Worm (Caenorhabditis elegans): Measurements from ENCODE around the gene C24H11.2.

The C24H11.2 gene

DNA sequence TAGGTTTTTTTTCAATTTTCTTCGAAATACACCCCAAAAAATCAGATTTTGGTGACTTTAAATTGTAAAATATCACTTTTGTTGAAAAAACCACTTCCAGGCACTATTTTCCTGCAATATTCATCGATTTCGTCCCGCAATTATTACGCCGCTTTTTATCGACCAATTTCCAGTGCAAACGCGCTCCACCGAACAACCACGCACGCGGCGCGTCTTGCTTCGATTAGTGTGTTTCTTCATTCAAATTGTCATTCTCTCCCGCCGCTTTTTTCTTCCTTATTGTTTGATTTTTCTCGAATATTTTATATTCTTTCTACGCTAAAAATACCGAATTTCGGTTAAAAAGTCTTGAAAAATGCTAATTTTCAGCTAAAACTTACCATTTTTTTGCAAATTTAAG, 33.5 kb upstream of the C24H11.2 start (continued):
- TF ChIP-seq zfp-2 (tag; optimal IDR thresholded peaks at IDR 0.05) (no peak), dpl-1 (GFP tag; optimal IDR thresholded peaks at IDR 0.05) (peak; percentile 64), nhr-10 (tag; optimal IDR thresholded peaks at IDR 0.05) (no peak), mep-1 (tag; optimal IDR thresholded peaks at IDR 0.05) (peak; percentile 64), ZK546.5 (tag; optimal IDR thresholded peaks at IDR 0.05) (no peak), cey-2 (tag; optimal IDR thresholded peaks at IDR 0.05; ENCODE audit: borderline replicate concordance, insufficient read depth) (no peak), jun-1 (tag; optimal IDR thresholded peaks at IDR 0.05) (no peak), spr-1 (tag; optimal IDR thresholded peaks at IDR 0.05) (no peak), lin-38 (GFP tag; IDR thresholded peaks at IDR 0.05) (peak; percentile 94), zfp-3 (GFP tag; conservative IDR thresholded peaks at IDR 0.05) (no peak), lsy-2 (tag; optimal IDR thresholded peaks at IDR 0.05) (peak in 1 of 2 experiments; percentile 87), egl-43 (GFP tag; IDR thresholded peaks at IDR 0.05) (no peak)

ce11 chrIII:11824580-11824979, 32.4 kb upstream of the C24H11.2 start:
- no peak for TF ChIP-seq hlh-11 (tag; optimal IDR thresholded peaks at IDR 0.05)
- TF ChIP-seq lin-38 (GFP tag; IDR thresholded peaks at IDR 0.05) = peak; percentile 10; the same call in 1 of the 2 replicates
- TF ChIP-seq F26F4.8 (GFP tag; conservative IDR thresholded peaks at IDR 0.05) = no peak
- TF ChIP-seq lin-13 (GFP tag; optimal IDR thresholded peaks at IDR 0.05) = no peak
- TF ChIP-seq arid-1 (GFP tag; conservative IDR thresholded peaks at IDR 0.05) = peak; percentile 32; the same call in 1 of the 2 replicates
- TF ChIP-seq aha-1 (tag) = peak; percentile 53
- no peak for TF ChIP-seq mdl-1 (tag; optimal IDR thresholded peaks at IDR 0.05)
- TF ChIP-seq nhr-11 (tag; optimal IDR thresholded peaks at IDR 0.05) = no peak
- no peak for TF ChIP-seq daf-16 (GFP tag; optimal IDR thresholded peaks at IDR 0.05)
- TF ChIP-seq daf-16 (tag; optimal IDR thresholded peaks at IDR 0.05) = peak; percentile 0

DNA sequence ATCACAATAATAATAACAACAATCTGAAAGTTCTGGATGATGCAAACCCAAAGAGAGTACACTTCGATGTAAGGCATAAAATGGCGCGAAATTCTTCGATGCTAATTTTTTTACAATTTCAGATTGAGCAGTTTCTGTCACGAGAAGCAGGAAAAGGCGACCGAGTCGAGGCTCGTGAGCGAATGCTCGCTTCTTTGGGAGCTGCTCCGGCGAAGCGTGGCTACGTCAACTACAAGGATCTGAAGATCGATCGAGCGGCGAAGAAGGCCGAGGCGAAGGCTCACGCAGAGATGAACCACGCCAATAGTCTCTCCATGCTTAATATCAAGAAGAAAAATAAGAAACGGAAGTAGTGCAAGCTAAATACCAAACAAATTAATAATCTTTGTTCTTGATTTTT, 31.9 kb upstream of the C24H11.2 start:
- TF ChIP-seq arid-1 (GFP tag; conservative IDR thresholded peaks at IDR 0.05) = no peak
- no peak for TF ChIP-seq lin-29 (GFP tag; IDR thresholded peaks at IDR 0.05)
- TF ChIP-seq set-16 (GFP tag; IDR thresholded peaks at IDR 0.05) = peak; percentile 61; the same call in 1 of the 2 replicates
- TF ChIP-seq fos-1 (tag; optimal IDR thresholded peaks at IDR 0.05) = no peak

DNA sequence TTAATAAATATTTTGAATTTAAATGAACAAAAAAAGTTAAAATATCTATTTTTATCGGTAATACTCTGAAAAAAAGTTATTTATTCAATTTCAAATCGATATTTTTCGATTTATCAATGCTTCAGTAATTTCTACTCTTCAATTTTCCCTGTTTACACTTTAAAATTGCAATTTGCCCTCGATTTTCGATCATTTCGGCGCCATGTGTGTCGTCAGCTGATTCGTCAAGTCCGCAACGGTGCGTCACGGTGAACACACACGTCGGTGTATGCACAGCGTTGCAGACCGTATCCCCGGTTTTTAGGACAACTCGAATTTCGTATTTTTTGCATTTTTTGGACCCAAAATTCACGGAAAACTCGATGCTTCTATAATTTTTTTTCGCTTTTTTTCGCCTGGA, 31.1 kb upstream of the C24H11.2 start, which contains the start of gene C18D11.3:
Gene C18D11.3, plus strand, starts transcription at position 189 of the 400 bp plus-strand sequence.
- TF ChIP-seq nhr-102 (tag; optimal IDR thresholded peaks at IDR 0.05) = peak; percentile 29
- TF ChIP-seq mep-1 (tag; optimal IDR thresholded peaks at IDR 0.05) = peak; percentile 90
- TF ChIP-seq hif-1 (tag; optimal IDR thresholded peaks at IDR 0.05) = peak in 1 of 2 experiments; percentile 76
- TF ChIP-seq ama-1 (optimal IDR thresholded peaks at IDR 0.05) = peak; percentile 20
- peak; percentile 99 for TF ChIP-seq hlh-11 (tag; optimal IDR thresholded peaks at IDR 0.05)
- no peak for TF ChIP-seq unc-39 (tag; optimal IDR thresholded peaks at IDR 0.05)
- no peak for TF ChIP-seq nhr-48 (tag; optimal IDR thresholded peaks at IDR 0.05)
- no peak for TF ChIP-seq D1046.2 (GFP tag; IDR thresholded peaks at IDR 0.05)
- TF ChIP-seq F49E8.2 (tag; optimal IDR thresholded peaks at IDR 0.05; ENCODE audit: borderline replicate concordance) = no peak
- peak; percentile 99 for TF ChIP-seq hlh-30 (tag; optimal IDR thresholded peaks at IDR 0.05; ENCODE audit: insufficient read depth)
- TF ChIP-seq ceh-62 (tag; optimal IDR thresholded peaks at IDR 0.05) = no peak
- no peak for TF ChIP-seq nhr-111 (GFP tag; optimal IDR thresholded peaks at IDR 0.05)
- TF ChIP-seq nhr-42 (GFP tag; IDR thresholded peaks at IDR 0.05) = 0 out of 2 replicates have a peak, but pooled peaks have one; percentile 19
- peak; percentile 56 for TF ChIP-seq ztf-7 (tag; optimal IDR thresholded peaks at IDR 0.05)
- no peak for TF ChIP-seq duxl-1 (tag; optimal IDR thresholded peaks at IDR 0.05; ENCODE audit: poor library complexity)
- TF ChIP-seq unc-62 (GFP tag; optimal IDR thresholded peaks at IDR 0.05 in 1 of 2) = peak in 1 of 2 experiments; percentile 97
- no peak for TF ChIP-seq unc-62 (tag; optimal IDR thresholded peaks at IDR 0.05)
- 0 out of 2 replicates have a peak, but pooled peaks have one; percentile 29 for TF ChIP-seq ZK337.2 (GFP tag; IDR thresholded peaks at IDR 0.05)
- TF ChIP-seq dmd-8 (GFP tag; IDR thresholded peaks at IDR 0.05) = no peak
- TF ChIP-seq Y48G9A.11 (GFP tag; IDR thresholded peaks at IDR 0.05) = no peak
- TF ChIP-seq nhr-6 (tag; optimal IDR thresholded peaks at IDR 0.05) = peak; percentile 35
- no peak for TF ChIP-seq mxl-2 (GFP tag; conservative IDR thresholded peaks at IDR 0.05)
- TF ChIP-seq Y75B8A.6 (GFP tag; IDR thresholded peaks at IDR 0.05) = no peak
- TF ChIP-seq mdt-29 (GFP tag; IDR thresholded peaks at IDR 0.05) = no peak
- no peak for TF ChIP-seq ctbp-1 (GFP tag; IDR thresholded peaks at IDR 0.05)
- TF ChIP-seq mxl-3 (GFP tag; optimal IDR thresholded peaks at IDR 0.05) = peak; percentile 98

Data from whole organism, L4 larva.